Worm (Caenorhabditis elegans): ENCODE measurements around the gene ret-1.

DNA sequence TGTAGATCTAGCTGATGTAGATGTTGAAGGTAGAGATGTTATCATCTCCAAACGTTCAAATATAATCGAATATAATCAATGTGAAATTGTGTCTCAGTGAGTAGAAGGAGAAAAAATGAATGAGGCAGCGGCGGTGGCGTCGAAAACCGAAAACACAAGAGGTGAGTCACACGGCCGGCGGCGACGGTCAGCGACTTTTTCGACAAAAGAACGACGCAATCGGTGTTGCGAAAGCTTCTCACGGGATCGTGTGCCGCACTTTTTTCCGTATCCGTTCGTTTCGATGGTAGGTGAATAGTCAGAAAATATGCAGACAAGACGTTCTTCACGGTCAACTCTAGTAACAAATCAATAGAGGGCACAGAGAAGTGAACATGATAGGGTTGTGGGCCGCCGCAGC, 31.7 kb downstream of the ret-1 start, which contains the start of gene rin-1:
- TF ChIP-seq Y53G8AR.9 (GFP tag; conservative IDR thresholded peaks at IDR 0.05) (no peak), egl-18 (GFP tag; IDR thresholded peaks at IDR 0.05) (no peak), hsf-1 (GFP tag; IDR thresholded peaks at IDR 0.05) (no peak), unc-62 (GFP tag; optimal IDR thresholded peaks at IDR 0.05) (no peak), dpl-1 (GFP tag; optimal IDR thresholded peaks at IDR 0.05) (no peak)

Data from whole organism, young adult.